Worm (Caenorhabditis elegans) whole organism, L4 larva: ENCODE data around the gene H25K10.2.

Experiments
- F44E2.7 ChIP-seq: fragments of 200-800 bp; sonication (Bioruptor generic); IDR thresholded peaks from 2 replicates; pipeline ENCODE4 v2.1.2; 2022; ENCODE audit warnings: missing genetic modification characterization, missing compliant biosample characterization
- T26A8.4 ChIP-seq: fragments of 200-800 bp; sonication (Bioruptor generic); IDR thresholded peaks from 2 replicates; pipeline ENCODE4 v1.3.6; 2022; ENCODE audit warnings: missing genetic modification characterization, missing compliant biosample characterization
- Y105C5A.15 ChIP-seq: fragments of 200-800 bp; sonication (Bioruptor generic); IDR thresholded peaks from 2 replicates; pipeline ENCODE4 v1.3.6; 2022; ENCODE audit warnings: missing genetic modification characterization, missing compliant biosample characterization
- aha-1 ChIP-seq: fragments of 150-350 bp; peaks from one replicate; lab custom pipeline; 2014; ENCODE audit warnings: missing biosample characterization, missing genetic modification characterization
- ama-1 ChIP-seq: fragments of 150-350 bp; optimal IDR thresholded peaks from 2 replicates; lab custom pipeline; 2014; ENCODE audit warnings: inconsistent platforms, mixed read lengths
- ceh-20 ChIP-seq: fragments of 200-800 bp; sonication (Bioruptor generic); IDR thresholded peaks from 2 replicates; pipeline ENCODE4 v1.3.6; 2022; ENCODE audit warnings: missing genetic modification reagents, missing genetic modification characterization, missing compliant biosample characterization
- ctbp-1 ChIP-seq: fragments of 200-800 bp; sonication (Bioruptor generic); IDR thresholded peaks from 2 replicates; pipeline ENCODE4 v1.3.6; 2022; ENCODE audit warnings: missing genetic modification reagents, missing genetic modification characterization, missing compliant biosample characterization
- daf-16 ChIP-seq, 3 experiments: sonication (generic microtip); optimal IDR thresholded peaks; 2 replicates each; lab custom pipeline; 2016 to 2017; ENCODE audit warnings: missing genetic modification characterization in 3 of 3, missing genetic modification reagents in 3 of 3, mild to moderate bottlenecking in 2 of 3, missing compliant biosample characterization in 2 of 3, missing biosample characterization in 1 of 3, moderate library complexity in 1 of 3
- dmd-6 ChIP-seq: fragments of 200-800 bp; sonication (Bioruptor generic); IDR thresholded peaks from 2 replicates; pipeline ENCODE4 v1.3.6; 2022; ENCODE audit warnings: missing genetic modification reagents, missing genetic modification characterization, missing compliant biosample characterization
- duxl-1 ChIP-seq: sonication (generic microtip); optimal IDR thresholded peaks from 2 replicates; lab custom pipeline; 2016; ENCODE audit warnings: mild to moderate bottlenecking, missing genetic modification characterization, moderate library complexity, missing compliant biosample characterization; ENCODE audit not compliant: poor library complexity
- dve-1 ChIP-seq: sonication (generic microtip); optimal IDR thresholded peaks from 2 replicates; lab custom pipeline; 2017; ENCODE audit warnings: antibody characterized with exemption, mild to moderate bottlenecking, missing genetic modification characterization, missing compliant biosample characterization; ENCODE audit not compliant: insufficient read depth
- hlh-11 ChIP-seq: fragments of 200-800 bp; sonication (Bioruptor generic); optimal IDR thresholded peaks from 2 replicates; lab custom pipeline; 2018; ENCODE audit warnings: mild to moderate bottlenecking, missing genetic modification characterization, missing compliant biosample characterization
- hmg-1.1 ChIP-seq: fragments of 200-800 bp; sonication (Bioruptor generic); IDR thresholded peaks from 2 replicates; pipeline ENCODE4 v1.3.6; 2022; ENCODE audit warnings: missing genetic modification reagents, missing genetic modification characterization, missing compliant biosample characterization
- lsy-2 ChIP-seq, 2 experiments: fragments of 150-350 bp in 1 of 2; sonication (generic microtip) in 1 of 2; optimal IDR thresholded peaks; 2 replicates each; lab custom pipeline; 2014 to 2017; ENCODE audit warnings: missing biosample characterization in 2 of 2, missing genetic modification characterization in 2 of 2
- mdt-29 ChIP-seq: fragments of 200-800 bp; sonication (Bioruptor generic); IDR thresholded peaks from 2 replicates; pipeline ENCODE4 v1.3.6; 2022; ENCODE audit warnings: missing genetic modification reagents, missing genetic modification characterization, missing compliant biosample characterization
- mep-1 ChIP-seq: fragments of 150-350 bp; sonication (generic microtip); optimal IDR thresholded peaks from 3 replicates; lab custom pipeline; 2014; ENCODE audit warnings: missing biosample characterization, missing genetic modification characterization
- nhr-102 ChIP-seq: sonication (generic microtip); optimal IDR thresholded peaks from 2 replicates; lab custom pipeline; 2016; ENCODE audit warnings: mild to moderate bottlenecking, missing genetic modification characterization, moderate library complexity, missing compliant biosample characterization
- nhr-11 ChIP-seq: fragments of 150-350 bp; optimal IDR thresholded peaks from 2 replicates; lab custom pipeline; 2014; ENCODE audit warnings: missing biosample characterization, missing genetic modification characterization
- nhr-42 ChIP-seq: fragments of 200-800 bp; sonication (Bioruptor generic); IDR thresholded peaks from 2 replicates; pipeline ENCODE4 v1.3.6; 2022; ENCODE audit warnings: missing genetic modification characterization, missing compliant biosample characterization
- nhr-77 ChIP-seq: fragments of 150-350 bp; optimal IDR thresholded peaks from 2 replicates; lab custom pipeline; 2014; ENCODE audit warnings: missing biosample characterization, missing genetic modification characterization
- php-3 ChIP-seq: fragments of 200-800 bp; sonication (Bioruptor generic); IDR thresholded peaks from 2 replicates; pipeline ENCODE4 v1.3.6; 2022; ENCODE audit warnings: missing genetic modification reagents, missing genetic modification characterization, missing compliant biosample characterization
- pqm-1 ChIP-seq: sonication (generic microtip); optimal IDR thresholded peaks from 2 replicates; lab custom pipeline; 2017; ENCODE audit warnings: missing biosample characterization, missing genetic modification characterization
- sdz-12 ChIP-seq: fragments of 200-800 bp; sonication (Bioruptor generic); optimal IDR thresholded peaks from 2 replicates; lab custom pipeline; 2018; ENCODE audit warnings: mild to moderate bottlenecking, missing genetic modification characterization, missing compliant biosample characterization
- set-16 ChIP-seq: fragments of 200-800 bp; sonication (Bioruptor generic); IDR thresholded peaks from 2 replicates; pipeline ENCODE4 v1.3.6; 2022; ENCODE audit warnings: missing genetic modification reagents, missing genetic modification characterization, missing compliant biosample characterization
- snpc-1.2 ChIP-seq: fragments of 200-800 bp; sonication (Bioruptor generic); IDR thresholded peaks from 2 replicates; pipeline ENCODE4 v1.3.6; 2022; ENCODE audit warnings: missing genetic modification reagents, missing genetic modification characterization, missing compliant biosample characterization
- zfp-3 ChIP-seq: fragments of 200-800 bp; sonication (Bioruptor generic); conservative IDR thresholded peaks from 2 replicates; pipeline ENCODE4 v1.3.6; 2022; ENCODE audit warnings: missing genetic modification reagents, missing genetic modification characterization, missing compliant biosample characterization

The H25K10.2 gene

DNA sequence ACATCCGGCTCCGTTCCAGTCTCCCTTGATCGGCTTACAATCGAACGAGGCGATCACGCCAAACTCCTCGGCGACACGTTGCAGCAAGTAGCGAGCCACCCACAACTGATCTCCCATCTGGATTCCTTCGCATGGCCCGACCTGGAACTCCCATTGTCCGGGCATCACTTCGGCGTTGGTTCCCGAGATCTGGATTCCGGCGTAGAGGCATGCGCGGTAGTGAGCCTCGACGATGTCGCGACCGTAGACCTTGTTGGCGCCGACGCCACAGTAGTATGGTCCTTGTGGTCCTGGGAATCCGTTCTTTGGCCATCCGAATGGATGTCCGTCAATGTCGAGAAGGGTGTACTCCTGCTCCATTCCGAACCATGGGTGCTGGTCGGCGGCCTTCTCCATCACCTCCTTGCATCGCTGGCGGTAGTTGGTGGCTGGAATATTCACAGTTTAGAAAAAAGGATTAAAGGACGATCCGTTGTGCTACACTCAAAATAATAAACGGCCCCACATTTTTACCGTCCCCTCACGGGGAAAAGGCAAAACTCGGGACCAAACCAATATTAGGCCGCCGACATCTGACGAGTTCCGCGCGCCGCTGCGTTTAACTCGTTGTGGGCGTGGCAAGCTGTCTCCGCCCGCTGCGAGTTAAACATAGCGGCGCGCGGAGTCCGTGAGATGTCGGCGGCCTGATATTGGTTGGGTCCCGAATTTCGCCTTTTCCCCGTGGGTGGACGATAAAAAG is 41.9 kb downstream of the H25K10.2 start (continued):
- no peak for TF ChIP-seq Y105C5A.15 (GFP tag; lab: Robert Waterston, UW)
- no peak for TF ChIP-seq nhr-11
- TF ChIP-seq nhr-42 (GFP tag; lab: Robert Waterston, UW) = 0 out of 2 replicates have a peak, but pooled peaks have one; percentile 19
- TF ChIP-seq, all 104 proteins: peak for 11

DNA sequence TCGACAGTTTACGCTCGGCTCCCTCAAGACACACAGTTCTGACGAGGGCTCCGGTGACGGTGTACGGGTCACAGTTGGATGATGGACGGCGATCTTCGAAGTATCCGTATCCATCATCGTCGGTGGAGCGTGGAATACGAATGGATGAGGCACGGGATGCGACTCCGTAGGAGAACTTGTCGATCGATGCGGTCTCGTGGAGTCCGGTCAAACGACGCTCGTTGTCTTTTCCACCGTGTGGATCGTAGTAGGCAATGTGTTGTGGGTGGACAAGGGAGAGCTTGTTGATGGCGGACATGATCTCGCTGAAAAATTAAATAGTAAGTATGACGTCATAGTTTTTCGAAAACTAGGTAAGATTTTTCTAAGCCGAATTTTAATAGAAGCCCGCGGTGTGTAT is 42.9 kb downstream of the H25K10.2 start:
- TF ChIP-seq set-16 (peak; percentile 19; the same call in 1 of the 2 replicates), pqm-1 (tag; lab: Kevin White, UChicago) (no peak), dmd-6 (GFP tag; lab: Robert Waterston, UW) (peak; percentile 8; the same call in 1 of the 2 replicates), ama-1 (lab: Kevin White, UChicago) (peak; percentile 48), ctbp-1 (GFP tag; lab: Robert Waterston, UW) (no peak), zfp-3 (0 out of 2 replicates have a peak, but pooled peaks have one; percentile 19), aha-1 (tag; lab: Kevin White, UChicago) (peak; percentile 89)
- TF ChIP-seq, all 104 proteins: peak for 5

ce11 chrIV:16167331-16167730 is 43.5 kb downstream of the H25K10.2 start:
- TF ChIP-seq T26A8.4 (GFP tag; lab: Robert Waterston, UW) = peak; percentile 41
- peak; percentile 5 for TF ChIP-seq hlh-11 (tag; lab: Kevin White, UChicago)
- TF ChIP-seq nhr-102 (tag; lab: Kevin White, UChicago) = peak; percentile 13
- TF ChIP-seq dmd-6 (GFP tag; lab: Robert Waterston, UW) = peak; percentile 15; the same call in 1 of the 2 replicates
- TF ChIP-seq snpc-1.2 (GFP tag; lab: Robert Waterston, UW) = peak; percentile 90
- peak; percentile 62 for TF ChIP-seq duxl-1
- peak; percentile 14; the same call in 1 of the 2 replicates for TF ChIP-seq hmg-1.1 (GFP tag; lab: Robert Waterston, UW)
- peak; percentile 69 for TF ChIP-seq mep-1 (tag; lab: Kevin White, UChicago)
- peak; percentile 55 for TF ChIP-seq dve-1 (tag; lab: Kevin White, UChicago)
- peak; percentile 13 for TF ChIP-seq nhr-77 (tag; lab: Kevin White, UChicago)
- peak; percentile 44; the same call in 1 of the 2 replicates for TF ChIP-seq mdt-29
- peak; percentile 16 for TF ChIP-seq sdz-12 (GFP tag; lab: Kevin White, UChicago)
- TF ChIP-seq ceh-20 (GFP tag; lab: Robert Waterston, UW) = peak; percentile 43; the same call in 1 of the 2 replicates
- TF ChIP-seq nhr-42 (GFP tag; lab: Robert Waterston, UW) = peak; percentile 72; the same call in 1 of the 2 replicates
- TF ChIP-seq F44E2.7 (GFP tag; lab: Robert Waterston, UW) = 0 out of 2 replicates have a peak, but pooled peaks have one; percentile 38
- TF ChIP-seq php-3 (GFP tag; lab: Robert Waterston, UW) = 0 out of 2 replicates have a peak, but pooled peaks have one; percentile 39
- TF ChIP-seq zfp-3 = peak; percentile 83; the same call in 1 of the 2 replicates
- TF ChIP-seq lsy-2 (tag; optimal IDR thresholded peaks at IDR 0.05; lab: Kevin White, UChicago) = peak in 1 of 2 experiments; percentile 6
- TF ChIP-seq daf-16 (GFP tag; optimal IDR thresholded peaks at IDR 0.05; lab: Kevin White, UChicago) = peak in 1 of 2 experiments; percentile 28
- TF ChIP-seq daf-16 (tag; optimal IDR thresholded peaks at IDR 0.05; lab: Kevin White, UChicago) = peak; percentile 36
- TF ChIP-seq, all 104 proteins: peak for 19; not testable (repeated sequence) for 85
